Worm (Caenorhabditis elegans): ENCODE measurements around the gene F13D11.4.

The F13D11.4 gene

ce11 chrX:5805872-5806472 is 28.6 kb downstream of the F13D11.4 start, which contains the start of gene F13D11.3:
TSS of gene F13D11.3 (minus strand) at chrX:5805922.
- TF ChIP-seq ceh-91 (GFP tag; IDR thresholded peaks at IDR 0.05) = no peak
- no peak for TF ChIP-seq F23B12.7 (tag; optimal IDR thresholded peaks at IDR 0.05; ENCODE audit: insufficient read depth)
- no peak for TF ChIP-seq nhr-179 (tag; optimal IDR thresholded peaks at IDR 0.05)
- TF ChIP-seq lin-35 (GFP tag; optimal IDR thresholded peaks at IDR 0.05) = no peak
- TF ChIP-seq lsl-1 (GFP tag; optimal IDR thresholded peaks at IDR 0.05) = no peak
- TF ChIP-seq snpc-3.4 (tag; optimal IDR thresholded peaks at IDR 0.05) = no peak

- TF ChIP-seq nfya-1 (tag; optimal IDR thresholded peaks at IDR 0.05; ENCODE audit: borderline replicate concordance, insufficient read depth) (no peak), snpc-1.3 (tag; optimal IDR thresholded peaks at IDR 0.05; ENCODE audit: insufficient read depth) (no peak), ceh-40 (GFP tag; IDR thresholded peaks at IDR 0.05) (no peak), ceh-91 (GFP tag; IDR thresholded peaks at IDR 0.05) (no peak), ztf-3 (GFP tag; optimal IDR thresholded peaks at IDR 0.05) (no peak), B0261.1 (tag; optimal IDR thresholded peaks at IDR 0.05) (no peak), cebp-2 (GFP tag; IDR thresholded peaks at IDR 0.05) (no peak), nfya-2 (GFP tag; IDR thresholded peaks at IDR 0.05) (no peak), athp-1 (tag; optimal IDR thresholded peaks at IDR 0.05) (no peak), madf-3 (GFP tag; IDR thresholded peaks at IDR 0.05) (no peak), Y79H2A.3 (GFP tag; conservative IDR thresholded peaks at IDR 0.05) (no peak), F10E7.11 (tag; optimal IDR thresholded peaks at IDR 0.05) (no peak), F52B5.7 (tag; optimal IDR thresholded peaks at IDR 0.05) (no peak), dox-1 (GFP tag; IDR thresholded peaks at IDR 0.05) (no peak)
Measured at ce11 chrX:5803492-5803891, 31.1 kb downstream of the F13D11.4 start.

ce11 chrX:5802582-5802981 is 32.0 kb downstream of the F13D11.4 start:
- TF ChIP-seq nhr-120 (GFP tag; IDR thresholded peaks at IDR 0.05) (no peak), atf-7 (tag; optimal IDR thresholded peaks at IDR 0.05) (no peak)

ce11 chrX:5801156-5801592 is 33.4 kb downstream of the F13D11.4 start:
- peak; percentile 60 to 75 for TF ChIP-seq let-607 (tag; optimal IDR thresholded peaks at IDR 0.05)
- peak; percentile 23; the same call in 1 of the 2 replicates for TF ChIP-seq F33H1.4 (GFP tag; IDR thresholded peaks at IDR 0.05)
- no peak for TF ChIP-seq lsy-27 (tag; optimal IDR thresholded peaks at IDR 0.05; ENCODE audit: borderline replicate concordance, insufficient read depth)
- peak; percentile 58 for TF ChIP-seq fkh-3 (tag; optimal IDR thresholded peaks at IDR 0.05)
- TF ChIP-seq ztf-26 (tag; optimal IDR thresholded peaks at IDR 0.05) = peak; percentile 91
- TF ChIP-seq D2030.7 (GFP tag; IDR thresholded peaks at IDR 0.05) = peak; percentile 82
- TF ChIP-seq madf-10 (tag; optimal IDR thresholded peaks at IDR 0.05) = peak; percentile 84
- TF ChIP-seq mes-4 (tag; optimal IDR thresholded peaks at IDR 0.05) = peak; percentile 83
- TF ChIP-seq Y95B8A.8 (GFP tag; IDR thresholded peaks at IDR 0.05) = no peak
- TF ChIP-seq B0019.2 (GFP tag; conservative IDR thresholded peaks at IDR 0.05) = no peak
- TF ChIP-seq ekl-4 (GFP tag; IDR thresholded peaks at IDR 0.05) = peak; percentile 62; the same call in 1 of the 2 replicates
- peak; percentile 74 for TF ChIP-seq ccch-3 (GFP tag; optimal IDR thresholded peaks at IDR 0.05)
- TF ChIP-seq hlh-12 (tag; optimal IDR thresholded peaks at IDR 0.05) = peak; percentile 77
- peak; percentile 57 for TF ChIP-seq egrh-3 (GFP tag; IDR thresholded peaks at IDR 0.05)
- TF ChIP-seq ama-1 (optimal IDR thresholded peaks at IDR 0.05) = no peak
- peak; percentile 69 to 82 for TF ChIP-seq ama-1 (GFP tag; optimal IDR thresholded peaks at IDR 0.05)
- no peak for TF ChIP-seq sptf-2 (GFP tag; optimal IDR thresholded peaks at IDR 0.05)
- peak; percentile 99 for TF ChIP-seq B0261.1 (tag; optimal IDR thresholded peaks at IDR 0.05)
- TF ChIP-seq let-526 (GFP tag; IDR thresholded peaks at IDR 0.05) = peak; percentile 83; the same call in 1 of the 2 replicates
- TF ChIP-seq ceh-91 (GFP tag; IDR thresholded peaks at IDR 0.05) = 0 out of 2 replicates have a peak, but pooled peaks have one; percentile 29
- TF ChIP-seq Y53F4B.3 (GFP tag; IDR thresholded peaks at IDR 0.05) = no peak
- TF ChIP-seq him-1 (tag; optimal IDR thresholded peaks at IDR 0.05) = peak; percentile 86
- TF ChIP-seq sdz-38 (tag; optimal IDR thresholded peaks at IDR 0.05) = no peak
- TF ChIP-seq gei-17 (GFP tag; optimal IDR thresholded peaks at IDR 0.05) = peak; percentile 85

All from whole organism, young adult.